Worm (Caenorhabditis elegans) whole organism, midembryonic: ENCODE results near the gene Y57G11C.1130.
A peak's percentile ranks its signal among the peaks of the same experiment; 100 is the strongest.

ENCODE experiments used
- T22C8.4 ChIP-seq: fragments of 200-800 bp; sonication (Bioruptor generic); IDR thresholded peaks from 2 replicates; pipeline ENCODE4 v1.3.6; 2022; ENCODE audit warnings: missing genetic modification characterization, missing compliant biosample characterization
- cog-1 ChIP-seq: sonication (generic microtip); optimal IDR thresholded peaks from 2 replicates; lab custom pipeline; 2016; ENCODE audit warnings: missing genetic modification characterization, missing compliant biosample characterization
- flt-1 ChIP-seq: fragments of 200-800 bp; sonication (Bioruptor generic); IDR thresholded peaks from 2 replicates; pipeline ENCODE4 v1.3.6; 2022; ENCODE audit warnings: missing genetic modification characterization, missing compliant biosample characterization
- klf-2 ChIP-seq: fragments of 200-800 bp; sonication (Bioruptor generic); conservative IDR thresholded peaks from 2 replicates; pipeline ENCODE4 v1.3.6; 2022; ENCODE audit warnings: missing genetic modification reagents, missing genetic modification characterization, missing compliant biosample characterization
- med-1 ChIP-seq: sonication (generic microtip); optimal IDR thresholded peaks from 2 replicates; lab custom pipeline; 2017; ENCODE audit warnings: missing genetic modification characterization, mild to moderate bottlenecking, missing compliant biosample characterization, antibody characterized with exemption, missing genetic modification reagents; ENCODE audit not compliant: insufficient read depth
- ref-1 ChIP-seq: fragments of 200-800 bp; sonication (Bioruptor generic); conservative IDR thresholded peaks from 2 replicates; pipeline ENCODE4 v1.3.6; 2022; ENCODE audit warnings: missing genetic modification reagents, missing genetic modification characterization, missing compliant biosample characterization
- tab-1 ChIP-seq: fragments of 200-800 bp; sonication (Bioruptor generic); IDR thresholded peaks from 2 replicates; pipeline ENCODE4 v1.3.6; 2022; ENCODE audit warnings: missing genetic modification characterization, missing compliant biosample characterization
- ztf-23 ChIP-seq: fragments of 200-800 bp; sonication (Bioruptor generic); IDR thresholded peaks from 2 replicates; pipeline ENCODE4 v1.3.6; 2022; ENCODE audit warnings: missing genetic modification reagents, missing genetic modification characterization, missing compliant biosample characterization
- ztf-29 ChIP-seq: fragments of 200-800 bp; sonication (Bioruptor generic); IDR thresholded peaks from 2 replicates; pipeline ENCODE4 v1.3.6; 2022; ENCODE audit warnings: missing genetic modification reagents, missing genetic modification characterization, missing compliant biosample characterization

ce11 chrIV:14822267-14822666, 40.0 kb downstream of the Y57G11C.1130 start:
- TF ChIP-seq flt-1 (GFP tag; lab: Robert Waterston, UW) (peak; percentile 14; the same call in 1 of the 2 replicates), ref-1 (GFP tag; lab: Robert Waterston, UW) (no peak), klf-2 (GFP tag; lab: Robert Waterston, UW) (no peak), cog-1 (no peak), ztf-29 (GFP tag; lab: Robert Waterston, UW) (no peak), ztf-23 (GFP tag; lab: Robert Waterston, UW) (no peak), tab-1 (no peak), T22C8.4 (no peak), med-1 (no peak)
